Fruit fly (Drosophila melanogaster) whole organism, adult: ENCODE measurements around the gene CG15296.

Experiments used
- CG12768 ChIP-seq: fragments of 200-800 bp; sonication (Bioruptor generic); optimal IDR thresholded peaks from 2 replicates; lab custom pipeline; 2017; ENCODE audit warnings: missing biosample characterization, missing genetic modification characterization, mild to moderate bottlenecking, moderate library complexity, missing genetic modification reagents
- CG5204 ChIP-seq: fragments of 200-800 bp; sonication (Bioruptor generic); optimal IDR thresholded peaks from 2 replicates; lab custom pipeline; 2016; ENCODE audit warnings: missing biosample characterization, missing genetic modification characterization
- ovo ChIP-seq: fragments of 200-800 bp; sonication (Bioruptor generic); optimal IDR thresholded peaks from 2 replicates; lab custom pipeline; 2016; ENCODE audit warnings: missing biosample characterization, missing genetic modification characterization
- toe ChIP-seq: fragments of 200-800 bp; sonication (Bioruptor generic); optimal IDR thresholded peaks from 2 replicates; lab custom pipeline; 2016; ENCODE audit warnings: missing biosample characterization, missing genetic modification characterization

DNA sequence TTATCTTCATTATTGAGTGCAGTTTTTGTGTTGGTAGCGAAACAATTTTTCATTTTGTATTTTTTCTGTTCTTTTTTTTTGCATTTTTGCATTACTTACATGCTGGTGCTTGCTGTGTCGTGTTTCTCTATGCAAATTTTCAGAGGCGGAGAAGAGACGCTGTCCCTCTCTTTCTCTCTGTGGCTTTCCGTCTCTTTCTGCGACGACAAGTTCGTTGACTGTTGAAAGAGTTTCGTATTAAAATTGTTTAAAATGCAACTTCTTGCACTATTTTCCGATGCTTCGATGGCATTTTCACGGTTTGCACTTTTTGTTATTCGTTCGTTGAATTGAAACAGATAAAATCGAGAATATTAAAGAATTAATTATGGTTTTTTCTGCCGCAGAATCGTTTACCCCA, 22.1 kb downstream of the CG15296 start:
- TF ChIP-seq toe (GFP tag; lab: Kevin White, UChicago) (no peak), CG12768 (GFP tag; lab: Kevin White, UChicago) (no peak), CG5204 (GFP tag; lab: Kevin White, UChicago) (no peak), ovo (no peak)
